Fruit fly (Drosophila melanogaster) whole organism, prepupa: Measurements from ENCODE around the gene ND-ASHI.

Experiments
- Blimp-1 ChIP-seq: fragments of 200-800 bp; sonication (Bioruptor generic); optimal IDR thresholded peaks from 3 replicates; lab custom pipeline; 2017; ENCODE audit warnings: missing biosample characterization, missing genetic modification characterization, mild to moderate bottlenecking, moderate library complexity, missing genetic modification reagents
- CG10631 ChIP-seq: fragments of 200-800 bp; sonication (Bioruptor generic); optimal IDR thresholded peaks from 2 replicates; lab custom pipeline; 2016; ENCODE audit warnings: missing biosample characterization, missing genetic modification characterization
- CG10669 ChIP-seq: fragments of 200-800 bp; sonication (Bioruptor generic); optimal IDR thresholded peaks from 3 replicates; lab custom pipeline; 2018; ENCODE audit warnings: missing biosample characterization, mild to moderate bottlenecking, missing genetic modification characterization, moderate library complexity
- CG1621 ChIP-seq: fragments of 200-800 bp; sonication (Bioruptor generic); optimal IDR thresholded peaks from 3 replicates; lab custom pipeline; 2018; ENCODE audit warnings: missing biosample characterization, mild to moderate bottlenecking, missing genetic modification characterization
- CG16779 ChIP-seq: fragments of 200-800 bp; sonication (Bioruptor generic); optimal IDR thresholded peaks from 3 replicates; lab custom pipeline; 2017; ENCODE audit warnings: missing biosample characterization, mild to moderate bottlenecking, missing genetic modification characterization
- CG3032 ChIP-seq: fragments of 200-800 bp; optimal IDR thresholded peaks from 2 replicates; lab custom pipeline; 2019; ENCODE audit warnings: missing biosample characterization, mild to moderate bottlenecking, missing genetic modification characterization, moderate library complexity
- CG31627 ChIP-seq: fragments of 200-800 bp; sonication (Bioruptor generic); optimal IDR thresholded peaks from 3 replicates; lab custom pipeline; 2016; ENCODE audit warnings: missing biosample characterization, missing genetic modification characterization
- CG34406 ChIP-seq: fragments of 200-800 bp; sonication (Bioruptor generic); optimal IDR thresholded peaks from 3 replicates; lab custom pipeline; 2016; ENCODE audit warnings: missing biosample characterization, missing genetic modification characterization
- CG3919 ChIP-seq: fragments of 200-800 bp; sonication (Bioruptor generic); optimal IDR thresholded peaks from 3 replicates; lab custom pipeline; 2016; ENCODE audit warnings: missing biosample characterization, missing genetic modification characterization
- CG6808 ChIP-seq: fragments of 200-800 bp; sonication (Bioruptor generic); optimal IDR thresholded peaks from 3 replicates; lab custom pipeline; 2017; ENCODE audit warnings: missing biosample characterization, missing genetic modification characterization, mild to moderate bottlenecking, moderate library complexity, missing genetic modification reagents
- CG6854 ChIP-seq: fragments of 200-800 bp; sonication (Bioruptor generic); optimal IDR thresholded peaks from 2 replicates; lab custom pipeline; 2017; ENCODE audit warnings: missing biosample characterization, mild to moderate bottlenecking, missing genetic modification characterization
- CG8119 ChIP-seq: fragments of 200-800 bp; sonication (Bioruptor generic); IDR thresholded peaks from 3 replicates; pipeline ENCODE4 v1.3.6; 2022; ENCODE audit warnings: missing biosample characterization, missing genetic modification characterization
- CG8632 ChIP-seq: fragments of 200-800 bp; sonication (Bioruptor generic); optimal IDR thresholded peaks from 3 replicates; lab custom pipeline; 2016; ENCODE audit warnings: missing biosample characterization, missing genetic modification characterization
- Eip93F ChIP-seq: fragments of 200-800 bp; sonication (Bioruptor generic); optimal IDR thresholded peaks from 2 replicates; lab custom pipeline; 2016; ENCODE audit warnings: missing biosample characterization, mild to moderate bottlenecking, missing genetic modification characterization
- Ets21C ChIP-seq: fragments of 200-800 bp; sonication (Bioruptor generic); optimal IDR thresholded peaks from 3 replicates; lab custom pipeline; 2016; ENCODE audit warnings: missing biosample characterization, missing genetic modification characterization
- Hr39 ChIP-seq: fragments of 200-800 bp; sonication (Bioruptor generic); optimal IDR thresholded peaks from 2 replicates; lab custom pipeline; 2016; ENCODE audit warnings: missing biosample characterization, missing genetic modification characterization
- Hr4 ChIP-seq: fragments of 200-800 bp; sonication (Bioruptor generic); optimal IDR thresholded peaks from 3 replicates; lab custom pipeline; 2016; ENCODE audit warnings: missing biosample characterization, missing genetic modification characterization
- Smox ChIP-seq: fragments of 200-800 bp; sonication (Bioruptor generic); optimal IDR thresholded peaks from 3 replicates; lab custom pipeline; 2016; ENCODE audit warnings: missing biosample characterization, missing genetic modification characterization
- Sox14 ChIP-seq: fragments of 200-800 bp; sonication (Bioruptor generic); optimal IDR thresholded peaks from 3 replicates; lab custom pipeline; 2016; ENCODE audit warnings: missing biosample characterization, missing genetic modification characterization
- eg ChIP-seq: fragments of 200-800 bp; sonication (Bioruptor generic); IDR thresholded peaks from 3 replicates; pipeline ENCODE4 v1.3.6; 2022; ENCODE audit warnings: missing biosample characterization, missing genetic modification characterization
- lz ChIP-seq: fragments of 200-800 bp; sonication (Bioruptor generic); optimal IDR thresholded peaks from 3 replicates; lab custom pipeline; 2016; ENCODE audit warnings: missing biosample characterization, missing genetic modification characterization
- net ChIP-seq: fragments of 200-800 bp; sonication (Bioruptor generic); optimal IDR thresholded peaks from 3 replicates; lab custom pipeline; 2016; ENCODE audit warnings: missing biosample characterization, missing genetic modification characterization
- pdm3 ChIP-seq: fragments of 200-800 bp; sonication (Bioruptor generic); optimal IDR thresholded peaks from 3 replicates; lab custom pipeline; 2016; ENCODE audit warnings: missing biosample characterization, missing genetic modification characterization
- ss ChIP-seq, 2 experiments: fragments of 200-800 bp; sonication (Bioruptor generic); optimal IDR thresholded peaks; 2 replicates in 1 of 2; 3 replicates in 1 of 2; lab custom pipeline; 2017 to 2018; ENCODE audit warnings: mild to moderate bottlenecking in 2 of 2, missing biosample characterization in 2 of 2, missing genetic modification characterization in 2 of 2, moderate library complexity in 1 of 2
- svp ChIP-seq: fragments of 200-800 bp; sonication (Bioruptor generic); peaks from one replicate; lab custom pipeline; 2016; ENCODE audit warnings: missing biosample characterization, missing genetic modification characterization
- topi ChIP-seq: fragments of 200-800 bp; sonication (Bioruptor generic); optimal IDR thresholded peaks from 3 replicates; lab custom pipeline; 2016; ENCODE audit warnings: missing biosample characterization, missing genetic modification characterization
- vri ChIP-seq: fragments of 200-800 bp; sonication (Bioruptor generic); optimal IDR thresholded peaks from 3 replicates; lab custom pipeline; 2016; ENCODE audit warnings: missing biosample characterization, mild to moderate bottlenecking, missing genetic modification characterization

Gene ND-ASHI

dm6 chrX:6688620-6689400 is 9.9 kb upstream of the ND-ASHI start, which contains the start of gene CG3184:
TSS of gene CG3184 (minus strand) at chrX:6688774.
- no peak for TF ChIP-seq Hr39 (GFP tag; lab: Kevin White, UChicago)
- no peak for TF ChIP-seq CG3032 (tag; lab: Kevin White, UChicago)
- no peak for TF ChIP-seq CG31627 (GFP tag; lab: Kevin White, UChicago)
- TF ChIP-seq Hr4 (GFP tag; lab: Kevin White, UChicago), result no peak
- TF ChIP-seq CG10631 (GFP tag; lab: Kevin White, UChicago), result no peak
- no peak for TF ChIP-seq vri (GFP tag; lab: Kevin White, UChicago)
- TF ChIP-seq topi (GFP tag; lab: Kevin White, UChicago), result no peak
- TF ChIP-seq pdm3 (GFP tag; lab: Kevin White, UChicago), result no peak
- TF ChIP-seq CG10669 (GFP tag; lab: Kevin White, UChicago), result no peak
- no peak for TF ChIP-seq Eip93F (GFP tag; lab: Kevin White, UChicago)
- TF ChIP-seq CG6808 (GFP tag; lab: Kevin White, UChicago), result no peak

DNA sequence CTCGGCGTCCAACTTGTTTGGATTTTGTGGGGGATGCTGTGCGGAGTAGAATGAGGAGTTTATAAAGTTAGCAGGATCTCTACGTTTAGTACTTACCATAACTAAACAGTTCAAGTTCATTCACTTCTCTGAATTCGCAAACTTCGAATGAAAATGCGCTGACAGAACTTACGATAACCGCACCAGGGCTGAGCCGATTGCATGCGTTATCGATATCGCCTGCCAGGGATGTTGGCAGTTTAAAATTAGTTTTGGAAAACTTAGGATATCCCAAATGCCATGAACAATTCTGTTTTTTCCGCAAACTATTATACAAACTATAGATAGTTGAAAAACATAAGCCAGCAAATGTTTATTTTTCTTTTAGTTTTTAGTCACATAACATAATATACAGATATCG is 8.3 kb upstream of the ND-ASHI start, which contains the start of gene CG44303:
CG44303 (minus strand) TSS at position 154 of the 400 bp plus-strand sequence.
- TF ChIP-seq net (GFP tag; lab: Kevin White, UChicago) (no peak), Sox14 (GFP tag; lab: Kevin White, UChicago) (no peak), ss (GFP tag; optimal IDR thresholded peaks at IDR 0.05; lab: Kevin White, UChicago) (no peak), Ets21C (no peak), CG8632 (no peak), CG3919 (GFP tag; lab: Kevin White, UChicago) (no peak), CG6854 (no peak), eg (GFP tag; lab: Robert Waterston, UW) (no peak), Blimp-1 (GFP tag; lab: Kevin White, UChicago) (no peak), CG10631 (GFP tag; lab: Kevin White, UChicago) (no peak)

- TF ChIP-seq CG1621 (tag; lab: Kevin White, UChicago), result peak; percentile 87
- peak; percentile 16 for TF ChIP-seq Sox14 (GFP tag; lab: Kevin White, UChicago)
- no peak for TF ChIP-seq lz (GFP tag; lab: Kevin White, UChicago)
Observed at dm6 chrX:6683635-6684499, 4.9 kb upstream of the ND-ASHI start, which contains the start of gene Pink1. TSS of gene Pink1 (plus strand) at chrX:6683798.

DNA sequence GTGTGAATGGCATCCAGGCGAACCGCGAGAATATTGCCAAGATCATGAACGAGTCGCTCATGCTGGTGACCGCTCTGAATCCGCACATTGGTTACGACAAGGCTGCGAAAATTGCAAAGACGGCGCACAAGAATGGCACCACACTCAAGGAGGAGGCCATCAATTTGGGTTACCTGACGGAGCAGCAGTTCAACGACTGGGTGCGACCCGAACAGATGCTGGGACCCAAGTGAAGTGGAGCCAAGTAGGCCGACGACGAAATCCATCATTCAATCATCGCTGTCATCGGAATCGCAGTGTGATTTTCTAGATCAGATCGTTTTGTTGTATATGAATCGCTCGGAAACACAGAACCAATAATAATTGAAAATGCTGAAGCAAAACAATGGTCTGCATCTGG is 2.5 kb upstream of the ND-ASHI start, which contains the start of gene Fum2:
Fum2 (plus strand) TSS at position 301 of the 400 bp plus-strand sequence.
- TF ChIP-seq Ets21C (no peak), topi (GFP tag; lab: Kevin White, UChicago) (no peak), CG34406 (GFP tag; lab: Kevin White, UChicago) (no peak), Blimp-1 (GFP tag; lab: Kevin White, UChicago) (no peak), vri (GFP tag; lab: Kevin White, UChicago) (no peak), ss (GFP tag; optimal IDR thresholded peaks at IDR 0.05; lab: Kevin White, UChicago) (no peak), CG6808 (GFP tag; lab: Kevin White, UChicago) (no peak)

dm6 chrX:6679502-6679810 is 538 bp upstream of the ND-ASHI start:
- TF ChIP-seq svp (GFP tag; lab: Kevin White, UChicago) (peak; percentile 70), Smox (GFP tag; lab: Kevin White, UChicago) (no peak), CG16779 (tag; lab: Kevin White, UChicago) (no peak), CG8119 (GFP tag; lab: Robert Waterston, UW) (no peak), Hr39 (GFP tag; lab: Kevin White, UChicago) (no peak)
